Fruit fly (Drosophila melanogaster) whole organism, prepupa: ENCODE measurements around the gene CG5245.
"Not testable (repeated sequence)": the region's sequence is repeated elsewhere in the genome, so short reads cannot be mapped to it uniquely, and the experiment has no call there.

Experiments
- CG10631 ChIP-seq: fragments of 200-800 bp; sonication (Bioruptor generic); optimal IDR thresholded peaks from 2 replicates; lab custom pipeline; 2016; ENCODE audit warnings: missing biosample characterization, missing genetic modification characterization
- CG11902 ChIP-seq: fragments of 200-800 bp; sonication (Bioruptor generic); optimal IDR thresholded peaks from 3 replicates; lab custom pipeline; 2016; ENCODE audit warnings: missing biosample characterization, missing genetic modification characterization
- CG1621 ChIP-seq: fragments of 200-800 bp; sonication (Bioruptor generic); optimal IDR thresholded peaks from 3 replicates; lab custom pipeline; 2018; ENCODE audit warnings: missing biosample characterization, mild to moderate bottlenecking, missing genetic modification characterization
- CG32006 ChIP-seq: fragments of 200-800 bp; sonication (Bioruptor generic); optimal IDR thresholded peaks from 3 replicates; lab custom pipeline; 2017; ENCODE audit warnings: missing biosample characterization, mild to moderate bottlenecking, missing genetic modification characterization
- CG34406 ChIP-seq: fragments of 200-800 bp; sonication (Bioruptor generic); optimal IDR thresholded peaks from 3 replicates; lab custom pipeline; 2016; ENCODE audit warnings: missing biosample characterization, missing genetic modification characterization
- CG3919 ChIP-seq: fragments of 200-800 bp; sonication (Bioruptor generic); optimal IDR thresholded peaks from 3 replicates; lab custom pipeline; 2016; ENCODE audit warnings: missing biosample characterization, missing genetic modification characterization
- CG6163 ChIP-seq: fragments of 200-800 bp; sonication (Bioruptor generic); IDR thresholded peaks from 3 replicates; pipeline ENCODE4 v1.3.6; 2022; ENCODE audit warnings: missing biosample characterization, missing genetic modification characterization
- CG6792 ChIP-seq: fragments of 200-800 bp; sonication (Bioruptor generic); optimal IDR thresholded peaks from 3 replicates; lab custom pipeline; 2016; ENCODE audit warnings: missing biosample characterization, missing genetic modification characterization
- CG6808 ChIP-seq: fragments of 200-800 bp; sonication (Bioruptor generic); optimal IDR thresholded peaks from 3 replicates; lab custom pipeline; 2017; ENCODE audit warnings: missing biosample characterization, missing genetic modification characterization, mild to moderate bottlenecking, moderate library complexity, missing genetic modification reagents
- CG6854 ChIP-seq: fragments of 200-800 bp; sonication (Bioruptor generic); optimal IDR thresholded peaks from 2 replicates; lab custom pipeline; 2017; ENCODE audit warnings: missing biosample characterization, mild to moderate bottlenecking, missing genetic modification characterization
- Eip78C ChIP-seq: fragments of 200-800 bp; sonication (Bioruptor generic); peaks from one replicate; lab custom pipeline; 2016; ENCODE audit warnings: missing biosample characterization, missing genetic modification characterization
- Hr38 ChIP-seq: sonication (Bioruptor generic); optimal IDR thresholded peaks from 2 replicates; lab custom pipeline; 2016; ENCODE audit warnings: missing biosample characterization, missing genetic modification characterization
- Hr39 ChIP-seq: fragments of 200-800 bp; sonication (Bioruptor generic); optimal IDR thresholded peaks from 2 replicates; lab custom pipeline; 2016; ENCODE audit warnings: missing biosample characterization, missing genetic modification characterization
- Hr4 ChIP-seq: fragments of 200-800 bp; sonication (Bioruptor generic); optimal IDR thresholded peaks from 3 replicates; lab custom pipeline; 2016; ENCODE audit warnings: missing biosample characterization, missing genetic modification characterization
- Sox15 ChIP-seq: fragments of 200-800 bp; sonication (Bioruptor generic); optimal IDR thresholded peaks from 3 replicates; lab custom pipeline; 2016; ENCODE audit warnings: missing biosample characterization, missing genetic modification characterization
- eg ChIP-seq: fragments of 200-800 bp; sonication (Bioruptor generic); IDR thresholded peaks from 3 replicates; pipeline ENCODE4 v1.3.6; 2022; ENCODE audit warnings: missing biosample characterization, missing genetic modification characterization
- esn ChIP-seq: fragments of 200-800 bp; sonication (Bioruptor generic); optimal IDR thresholded peaks from 2 replicates; lab custom pipeline; 2016; ENCODE audit warnings: missing biosample characterization, mild to moderate bottlenecking, missing genetic modification characterization, moderate library complexity
- fkh ChIP-seq: fragments of 200-800 bp; sonication (Bioruptor generic); optimal IDR thresholded peaks from 3 replicates; lab custom pipeline; 2017; ENCODE audit warnings: missing biosample characterization, mild to moderate bottlenecking, missing genetic modification characterization, moderate library complexity
- lz ChIP-seq: fragments of 200-800 bp; sonication (Bioruptor generic); optimal IDR thresholded peaks from 3 replicates; lab custom pipeline; 2016; ENCODE audit warnings: missing biosample characterization, missing genetic modification characterization
- net ChIP-seq: fragments of 200-800 bp; sonication (Bioruptor generic); optimal IDR thresholded peaks from 3 replicates; lab custom pipeline; 2016; ENCODE audit warnings: missing biosample characterization, missing genetic modification characterization
- ss ChIP-seq, 2 experiments: fragments of 200-800 bp; sonication (Bioruptor generic); optimal IDR thresholded peaks; 2 replicates in 1 of 2; 3 replicates in 1 of 2; lab custom pipeline; 2017 to 2018; ENCODE audit warnings: mild to moderate bottlenecking in 2 of 2, missing biosample characterization in 2 of 2, missing genetic modification characterization in 2 of 2, moderate library complexity in 1 of 2

The CG5245 gene

dm6 chr3R:12456370-12456940 lies 27.1 kb downstream of the CG5245 start, which contains the start of gene trus:
trus (plus strand) TSS chr3R:12456573.
- TF ChIP-seq esn (peak; percentile 27), eg (no peak)

DNA sequence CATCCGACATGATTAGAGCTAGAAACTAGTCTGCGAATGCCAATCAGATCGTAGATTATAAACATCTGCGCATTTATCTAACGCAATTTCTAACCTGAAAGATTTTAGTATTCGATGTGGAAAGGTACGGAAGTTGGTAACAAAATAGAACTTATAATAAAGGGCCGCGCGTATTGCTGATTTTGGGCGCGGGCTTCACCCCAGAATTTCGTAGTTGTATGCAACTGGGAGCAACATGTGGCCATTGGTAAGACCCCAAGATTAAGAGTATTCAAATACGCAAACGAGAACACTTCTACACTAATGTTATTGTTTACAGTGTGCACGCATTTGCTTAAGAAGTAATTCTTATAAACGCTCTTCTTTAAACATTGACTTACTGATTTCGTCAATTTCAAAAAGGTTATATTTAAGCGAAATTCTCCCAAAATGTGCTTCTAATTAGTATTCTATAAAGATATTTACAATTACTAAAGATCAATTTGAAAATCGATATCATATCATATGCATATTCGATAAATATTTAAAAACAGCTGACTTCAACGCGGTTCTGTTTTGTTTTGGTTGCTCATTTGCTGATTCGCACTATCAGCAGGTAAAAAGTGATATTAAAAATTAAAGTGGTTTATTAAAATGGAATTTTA lies 30.6 kb downstream of the CG5245 start, which contains the start of the genes CG5961 and Polr3C:
Gene CG5961, minus strand, starts transcription at position 416 of the 644 bp plus-strand sequence.
Gene Polr3C, plus strand, starts transcription at position 536 of the 644 bp plus-strand sequence.
- TF ChIP-seq fkh (peak; percentile 91), CG6854 (GFP tag; lab: Kevin White, UChicago) (no peak), Eip78C (GFP tag; lab: Kevin White, UChicago) (peak; percentile 13), CG32006 (no peak), net (GFP tag; lab: Kevin White, UChicago) (no peak), Sox15 (no peak), lz (GFP tag; lab: Kevin White, UChicago) (no peak), Hr38 (GFP tag; lab: Kevin White, UChicago) (no peak), esn (peak; percentile 19), CG10631 (GFP tag; lab: Kevin White, UChicago) (no peak), CG11902 (GFP tag; lab: Kevin White, UChicago) (no peak), CG1621 (no peak), eg (no peak), CG34406 (GFP tag; lab: Kevin White, UChicago) (no peak)

- not testable (repeated sequence) for TF ChIP-seq CG6792; Hr39 (GFP tag; lab: Kevin White, UChicago); CG3919 (GFP tag; lab: Kevin White, UChicago)
These were observed 35.8 kb downstream of the CG5245 start, which contains the start of gene CG5608 for dm6 chr3R:12465198-12465597. CG5608 (minus strand) TSS chr3R:12465298.

- not testable (repeated sequence) for TF ChIP-seq CG6163 (GFP tag; lab: Robert Waterston, UW); Hr4 (GFP tag; lab: Kevin White, UChicago); CG34406 (GFP tag; lab: Kevin White, UChicago)
These were observed 38.3 kb downstream of the CG5245 start, which contains the start of gene Hsp70Ba for dm6 chr3R:12467675-12468074. Hsp70Ba (minus strand) TSS chr3R:12467776.

DNA sequence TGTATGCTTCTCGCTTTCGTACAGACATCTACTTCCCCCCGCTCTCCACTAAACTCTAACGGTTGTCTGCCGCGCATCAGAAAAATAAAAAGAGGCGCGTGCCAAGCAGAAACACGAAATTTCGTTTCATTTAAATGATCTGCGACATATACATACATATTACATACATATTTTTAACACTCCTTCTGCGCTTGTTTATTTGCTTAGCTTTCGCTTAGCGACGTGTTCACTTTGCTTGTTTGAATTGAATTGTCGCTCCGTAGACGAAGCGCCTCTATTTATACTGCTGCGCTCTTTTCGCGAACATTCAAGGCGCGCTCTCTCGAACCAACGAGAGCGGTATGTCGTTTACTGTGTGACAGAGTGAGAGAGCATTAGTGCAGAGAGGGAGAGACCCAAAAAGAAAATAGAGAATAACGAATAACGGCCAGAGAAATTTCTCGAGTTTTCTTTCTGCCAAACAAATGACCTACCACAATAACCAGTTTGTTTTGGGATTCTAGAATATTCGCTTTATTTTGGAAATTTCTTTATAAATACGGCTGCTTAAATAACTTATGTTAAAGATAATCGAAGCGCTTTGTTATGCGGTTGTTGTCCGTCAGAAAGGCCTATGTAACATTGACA lies 48.0 kb downstream of the CG5245 start:
- TF ChIP-seq CG6808 (GFP tag; lab: Kevin White, UChicago) (peak; percentile 1), ss (GFP tag; optimal IDR thresholded peaks at IDR 0.05; lab: Kevin White, UChicago) (peak in 1 of 2 experiments; percentile 17), fkh (peak; percentile 60)
- TF ChIP-seq, all 60 proteins: peak for 3; not testable (repeated sequence) for 57
